Fruit fly (Drosophila melanogaster): ENCODE data around the gene CG7985.

Gene CG7985

DNA sequence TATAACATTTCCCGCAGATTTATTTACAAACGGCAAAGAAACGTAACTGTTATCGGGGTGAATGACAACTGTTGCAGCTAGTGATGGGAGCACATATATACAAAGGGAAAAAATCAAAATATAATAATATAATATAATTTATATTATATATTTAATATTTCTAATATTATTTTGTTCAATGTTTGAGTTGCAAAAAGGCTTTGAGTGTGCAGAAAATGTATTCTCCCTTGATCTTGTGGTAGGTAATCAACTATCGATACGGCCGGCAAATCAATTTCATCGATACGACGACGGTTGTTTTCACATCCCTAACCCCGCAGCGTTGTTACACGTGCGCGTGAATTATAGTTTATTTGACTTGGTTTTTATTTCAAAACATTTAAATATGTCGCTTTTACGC, 23.8 kb downstream of the CG7985 start, which contains the start of the genes mTerf5 and Non3 (continued):
- TF ChIP-seq ss (GFP tag; optimal IDR thresholded peaks at IDR 0.05) (peak in 1 of 2 experiments; percentile 14), CG6854 (GFP tag; optimal IDR thresholded peaks at IDR 0.05) (peak; percentile 6), lz (GFP tag; optimal IDR thresholded peaks at IDR 0.05) (peak; percentile 41), CG6163 (GFP tag; IDR thresholded peaks at IDR 0.05) (no peak), CG15336 (GFP tag; IDR thresholded peaks at IDR 0.05) (no peak), Hr38 (GFP tag; optimal IDR thresholded peaks at IDR 0.05) (no peak), net (GFP tag; optimal IDR thresholded peaks at IDR 0.05) (peak; percentile 21), pdm3 (GFP tag; optimal IDR thresholded peaks at IDR 0.05) (no peak), CG11762 (GFP tag; optimal IDR thresholded peaks at IDR 0.05; ENCODE audit: insufficient read depth) (peak; percentile 46), Hr4 (GFP tag; optimal IDR thresholded peaks at IDR 0.05) (no peak), CG32006 (GFP tag; optimal IDR thresholded peaks at IDR 0.05) (no peak), achi (GFP tag; optimal IDR thresholded peaks at IDR 0.05) (peak; percentile 66), esn (GFP tag; optimal IDR thresholded peaks at IDR 0.05) (peak; percentile 65)

- TF ChIP-seq dsx (GFP tag; optimal IDR thresholded peaks at IDR 0.05; ENCODE audit: poor library complexity, severe bottlenecking) (peak; percentile 28), lz (GFP tag; optimal IDR thresholded peaks at IDR 0.05) (peak; percentile 19), esn (GFP tag; optimal IDR thresholded peaks at IDR 0.05) (peak; percentile 17), CG34406 (GFP tag; optimal IDR thresholded peaks at IDR 0.05) (no peak), fkh (GFP tag; optimal IDR thresholded peaks at IDR 0.05) (peak; percentile 79), CG8319 (GFP tag; optimal IDR thresholded peaks at IDR 0.05) (no peak), svp (GFP tag) (peak; percentile 75), topi (GFP tag; optimal IDR thresholded peaks at IDR 0.05) (peak; percentile 2), CG11294 (GFP tag; IDR thresholded peaks at IDR 0.05) (no peak), vri (GFP tag; optimal IDR thresholded peaks at IDR 0.05) (peak; percentile 82), Sox14 (GFP tag; optimal IDR thresholded peaks at IDR 0.05) (peak; percentile 7)
These were observed 26.6 kb downstream of the CG7985 start, which contains the start of the genes CG7168 and Mdh2 for dm6 chr3R:18226043-18226808. Gene CG7168 (minus strand): TSS chr3R:18226082. Gene Mdh2 (plus strand): TSS chr3R:18226396.

dm6 chr3R:18226809-18227157, 27.1 kb downstream of the CG7985 start:
- TF ChIP-seq Eip93F (GFP tag; optimal IDR thresholded peaks at IDR 0.05) = no peak

- TF ChIP-seq OdsH (GFP tag; optimal IDR thresholded peaks at IDR 0.05) (no peak), Gug (GFP tag; IDR thresholded peaks at IDR 0.05) (no peak), svp (GFP tag) (peak; percentile 95), CG8319 (GFP tag; optimal IDR thresholded peaks at IDR 0.05) (no peak), CG8632 (GFP tag; optimal IDR thresholded peaks at IDR 0.05) (no peak), vri (GFP tag; optimal IDR thresholded peaks at IDR 0.05) (peak; percentile 49)
These were observed 27.7 kb downstream of the CG7985 start for dm6 chr3R:18227385-18227784.

- TF ChIP-seq Eip78C (GFP tag) = peak; percentile 66
- no peak for TF ChIP-seq Eip75B (GFP tag; optimal IDR thresholded peaks at IDR 0.05)
- no peak for TF ChIP-seq CG1621 (tag; optimal IDR thresholded peaks at IDR 0.05)
- peak; percentile 44 for TF ChIP-seq svp (GFP tag)
These were observed 29.1 kb downstream of the CG7985 start for dm6 chr3R:18228713-18229222.

DNA sequence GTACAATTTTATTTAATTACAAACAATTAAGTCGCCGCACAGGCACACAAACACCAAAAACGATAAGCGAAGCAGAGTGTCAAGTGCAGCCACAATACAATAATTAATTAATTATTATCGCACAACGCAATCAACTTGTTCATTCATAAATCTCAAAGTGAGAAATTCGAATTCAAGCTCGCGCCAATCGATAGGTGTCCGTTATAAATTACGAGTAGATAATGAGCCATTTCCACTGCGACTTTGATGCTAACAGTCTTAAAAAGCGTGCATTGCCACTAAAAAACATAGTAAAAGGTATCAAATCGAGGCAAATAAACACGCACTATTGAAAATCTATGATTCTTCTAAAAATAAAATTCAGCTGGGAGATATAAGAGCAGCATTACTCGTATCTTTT, 30.6 kb downstream of the CG7985 start:
- peak; percentile 72 for TF ChIP-seq svp (GFP tag)
- TF ChIP-seq Eip93F (GFP tag; optimal IDR thresholded peaks at IDR 0.05) = no peak
- TF ChIP-seq achi (GFP tag; optimal IDR thresholded peaks at IDR 0.05) = no peak
- TF ChIP-seq Sox14 (GFP tag; optimal IDR thresholded peaks at IDR 0.05) = no peak

Measured in whole organism, prepupa.